Fruit fly (Drosophila melanogaster) whole organism, adult: ENCODE data around the gene mus312.

Experiments
- CG11617 ChIP-seq: fragments of 200-800 bp; sonication (Bioruptor generic); optimal IDR thresholded peaks from 2 replicates; lab custom pipeline; 2017; ENCODE audit warnings: mild to moderate bottlenecking, missing biosample characterization, missing genetic modification reagents, missing genetic modification characterization
- CG12768 ChIP-seq: fragments of 200-800 bp; sonication (Bioruptor generic); optimal IDR thresholded peaks from 2 replicates; lab custom pipeline; 2017; ENCODE audit warnings: missing biosample characterization, missing genetic modification characterization, mild to moderate bottlenecking, moderate library complexity, missing genetic modification reagents
- CG14711 ChIP-seq: fragments of 200-800 bp; sonication (Bioruptor generic); optimal IDR thresholded peaks from 2 replicates; lab custom pipeline; 2018; ENCODE audit warnings: missing biosample characterization, mild to moderate bottlenecking, missing genetic modification characterization, moderate library complexity
- CG1620 ChIP-seq: fragments of 200-800 bp; sonication (Bioruptor generic); optimal IDR thresholded peaks from 2 replicates; lab custom pipeline; 2016; ENCODE audit warnings: missing biosample characterization, missing genetic modification characterization
- CG33017 ChIP-seq: fragments of 200-800 bp; sonication (Bioruptor generic); optimal IDR thresholded peaks from 2 replicates; lab custom pipeline; 2018; ENCODE audit warnings: missing biosample characterization, mild to moderate bottlenecking, missing genetic modification characterization, moderate library complexity
- CG5204 ChIP-seq: fragments of 200-800 bp; sonication (Bioruptor generic); optimal IDR thresholded peaks from 2 replicates; lab custom pipeline; 2016; ENCODE audit warnings: missing biosample characterization, missing genetic modification characterization
- CG7045 ChIP-seq: fragments of 200-800 bp; sonication (Bioruptor generic); optimal IDR thresholded peaks from 2 replicates; lab custom pipeline; 2017; ENCODE audit warnings: missing biosample characterization, mild to moderate bottlenecking, missing genetic modification characterization
- CG7101 ChIP-seq: fragments of 200-800 bp; sonication (Bioruptor generic); optimal IDR thresholded peaks from 2 replicates; lab custom pipeline; 2018; ENCODE audit warnings: missing biosample characterization, mild to moderate bottlenecking, missing genetic modification characterization, moderate library complexity
- Clk ChIP-seq: fragments of 200-800 bp; sonication (Bioruptor generic); optimal IDR thresholded peaks from 2 replicates; lab custom pipeline; 2017; ENCODE audit warnings: missing biosample characterization, missing genetic modification characterization
- Crg-1 ChIP-seq: fragments of 200-800 bp; sonication (Bioruptor generic); optimal IDR thresholded peaks from 2 replicates; lab custom pipeline; 2016; ENCODE audit warnings: missing biosample characterization, missing genetic modification characterization
- Hr96 ChIP-seq: fragments of 200-800 bp; sonication (Bioruptor generic); optimal IDR thresholded peaks from 2 replicates; lab custom pipeline; 2016; ENCODE audit warnings: missing biosample characterization, missing genetic modification characterization
- Mnt ChIP-seq: fragments of 200-800 bp; sonication (Bioruptor generic); optimal IDR thresholded peaks from 2 replicates; lab custom pipeline; 2016; ENCODE audit warnings: missing biosample characterization, mild to moderate bottlenecking, missing genetic modification characterization
- bab1 ChIP-seq: fragments of 200-800 bp; sonication (Bioruptor generic); optimal IDR thresholded peaks from 3 replicates; lab custom pipeline; 2019; ENCODE audit warnings: missing biosample characterization, mild to moderate bottlenecking, missing genetic modification characterization, moderate library complexity
- cic ChIP-seq: fragments of 200-800 bp; sonication (Bioruptor generic); optimal IDR thresholded peaks from 2 replicates; lab custom pipeline; 2017; ENCODE audit warnings: missing biosample characterization, mild to moderate bottlenecking, missing genetic modification characterization, moderate library complexity
- cnc ChIP-seq, 2 experiments: fragments of >200 bp; optimal IDR thresholded peaks; 2 replicates each; lab custom pipeline; 2017
- kay ChIP-seq: fragments of 200-800 bp; sonication (Bioruptor generic); peaks from one replicate; lab custom pipeline; 2016; ENCODE audit warnings: missing biosample characterization, missing genetic modification characterization, borderline replicate concordance
- ovo ChIP-seq: fragments of 200-800 bp; sonication (Bioruptor generic); optimal IDR thresholded peaks from 2 replicates; lab custom pipeline; 2016; ENCODE audit warnings: missing biosample characterization, missing genetic modification characterization
- pad ChIP-seq: fragments of 200-800 bp; sonication (Bioruptor generic); optimal IDR thresholded peaks from 3 replicates; lab custom pipeline; 2017; ENCODE audit warnings: missing biosample characterization, missing genetic modification characterization, mild to moderate bottlenecking, moderate library complexity, missing genetic modification reagents
- tj ChIP-seq: fragments of 200-800 bp; sonication (Bioruptor generic); optimal IDR thresholded peaks from 3 replicates; lab custom pipeline; 2017; ENCODE audit warnings: missing biosample characterization, mild to moderate bottlenecking, missing genetic modification characterization, moderate library complexity
- toe ChIP-seq: fragments of 200-800 bp; sonication (Bioruptor generic); optimal IDR thresholded peaks from 2 replicates; lab custom pipeline; 2016; ENCODE audit warnings: missing biosample characterization, missing genetic modification characterization

The mus312 gene

DNA sequence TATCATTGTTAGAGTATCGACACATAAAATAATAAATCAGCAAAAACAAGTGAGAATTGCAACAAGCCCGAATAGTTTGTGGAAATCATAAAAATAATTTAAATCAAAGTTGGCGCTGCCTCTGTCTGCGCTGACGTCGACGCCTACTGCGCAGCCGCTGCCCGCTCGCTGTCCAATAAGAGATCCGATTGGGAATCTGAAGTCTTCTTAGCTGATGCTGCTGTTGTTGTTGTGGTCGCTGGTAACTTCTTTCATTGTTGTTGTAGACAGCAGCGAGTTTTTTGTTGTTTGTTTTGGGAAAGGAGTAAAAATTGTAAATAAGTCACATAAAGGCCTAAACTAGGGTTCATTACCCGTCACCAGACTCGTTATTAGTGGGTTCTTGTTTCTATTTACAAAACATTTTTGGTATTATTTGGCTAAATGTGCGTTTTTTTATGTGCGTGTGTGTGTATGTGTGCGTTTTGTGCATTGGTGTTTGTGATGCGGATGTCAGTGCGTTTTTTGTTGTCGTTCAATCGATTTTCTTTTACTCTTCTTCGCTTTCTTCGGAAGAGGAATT is 35.9 kb downstream of the mus312 start:
- no peak for TF ChIP-seq CG7101
- TF ChIP-seq ovo (GFP tag; lab: Kevin White, UChicago) = no peak
- no peak for TF ChIP-seq Mnt (GFP tag; lab: Kevin White, UChicago)
- no peak for TF ChIP-seq CG14711 (tag; lab: Kevin White, UChicago)
- no peak for TF ChIP-seq kay (GFP tag; lab: Kevin White, UChicago)
- TF ChIP-seq CG5204 (GFP tag; lab: Kevin White, UChicago) = no peak
- no peak for TF ChIP-seq CG12768 (GFP tag; lab: Kevin White, UChicago)

DNA sequence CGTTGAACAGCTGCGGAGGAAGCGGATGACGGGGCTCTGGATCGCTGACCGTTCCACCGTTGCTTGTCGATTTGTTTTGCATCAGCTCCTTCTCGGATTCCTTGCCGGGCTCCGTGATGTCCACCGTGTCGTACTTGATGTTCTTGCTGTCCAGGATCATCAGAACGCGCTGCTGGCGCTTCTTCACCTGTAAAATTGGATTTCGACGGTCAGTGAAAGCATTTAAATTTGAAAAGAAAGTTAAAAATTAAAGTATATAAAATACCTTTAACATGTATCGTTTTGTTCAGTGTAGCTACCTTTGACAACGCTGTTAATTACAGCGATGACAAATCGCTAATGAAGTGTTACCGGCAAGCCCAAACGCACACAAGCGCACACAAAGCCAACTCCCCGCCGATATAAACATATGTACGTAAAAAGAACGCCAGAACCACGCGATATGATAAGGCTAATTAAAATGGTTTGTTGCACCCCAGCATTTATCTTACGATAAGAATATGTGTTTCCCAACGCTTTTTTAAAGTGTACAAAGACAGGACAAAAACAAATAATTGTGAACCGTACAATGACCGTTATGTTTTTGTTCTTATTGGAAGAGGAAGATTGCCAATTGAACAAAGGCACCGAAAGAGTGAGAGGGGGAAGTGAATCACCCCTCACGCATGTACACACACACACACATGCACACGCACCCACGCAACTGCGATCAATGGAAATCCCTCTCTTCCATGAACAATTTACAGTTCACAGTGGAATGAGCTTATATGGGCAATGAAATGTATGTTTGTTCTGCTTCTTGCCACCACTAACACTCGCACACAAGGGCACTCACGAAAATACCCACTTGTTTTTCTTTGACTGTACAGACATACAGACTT is 39.1 kb downstream of the mus312 start:
- no peak for TF ChIP-seq cnc (optimal IDR thresholded peaks at IDR 0.05; lab: Kevin White, UChicago)
- peak; percentile 5 for TF ChIP-seq CG11617
- peak; percentile 91 for TF ChIP-seq ovo (GFP tag; lab: Kevin White, UChicago)
- peak; percentile 50 for TF ChIP-seq cic (GFP tag; lab: Kevin White, UChicago)
- peak; percentile 7 for TF ChIP-seq Crg-1 (GFP tag; lab: Kevin White, UChicago)
- peak; percentile 99 for TF ChIP-seq pad
- peak; percentile 92 for TF ChIP-seq kay (GFP tag; lab: Kevin White, UChicago)
- TF ChIP-seq toe (GFP tag; lab: Kevin White, UChicago) = no peak
- TF ChIP-seq Mnt (GFP tag; lab: Kevin White, UChicago) = peak; percentile 44
- no peak for TF ChIP-seq tj (GFP tag; lab: Kevin White, UChicago)

DNA sequence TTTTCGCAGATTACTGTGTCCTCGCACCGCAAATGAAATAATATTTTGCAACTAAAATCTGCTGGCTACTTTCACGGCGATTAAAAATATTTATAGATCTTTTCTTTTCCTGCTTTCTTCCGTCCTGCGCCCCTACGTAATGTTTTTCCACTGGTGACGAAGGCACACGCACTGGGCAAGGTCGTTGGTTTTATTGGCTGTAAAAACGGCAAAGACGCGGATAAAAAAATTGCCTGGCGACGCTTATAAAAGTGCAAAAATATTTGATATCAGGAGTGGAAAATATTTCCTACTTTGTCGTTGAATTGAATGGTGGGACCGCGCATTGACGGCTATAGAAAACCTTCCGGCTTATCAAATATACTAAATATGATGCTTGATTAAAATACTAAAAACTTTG is 40.0 kb downstream of the mus312 start, which contains the start of gene Sh3beta:
Gene Sh3beta, minus strand, starts transcription at position 327 of the 400 bp plus-strand sequence.
- TF ChIP-seq CG7045 (GFP tag; lab: Kevin White, UChicago) (no peak), CG33017 (tag; lab: Kevin White, UChicago) (no peak), kay (GFP tag; lab: Kevin White, UChicago) (peak; percentile 41), Mnt (GFP tag; lab: Kevin White, UChicago) (no peak)

DNA sequence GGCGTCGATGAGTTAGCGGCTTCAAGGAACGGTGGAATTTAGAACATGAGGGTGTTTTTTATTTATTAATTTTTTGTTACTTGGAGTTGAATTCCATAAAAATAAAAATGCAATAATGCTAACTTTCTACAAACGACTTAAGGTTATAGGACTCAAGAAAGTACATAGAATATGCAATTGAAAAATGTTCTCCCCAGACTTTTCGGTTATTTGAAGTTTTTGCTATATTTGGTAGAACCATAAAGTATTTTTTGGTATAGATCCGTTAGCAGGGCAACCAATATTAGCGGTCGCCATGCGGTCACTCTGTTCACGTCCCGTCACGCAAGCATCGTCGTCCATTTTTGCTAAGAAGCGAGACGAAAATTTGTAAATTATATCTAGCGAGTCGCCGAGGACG is 40.6 kb downstream of the mus312 start, which contains the start of gene akirin:
Gene akirin, plus strand, starts transcription at position 301 of the 400 bp plus-strand sequence.
- TF ChIP-seq CG11617 = no peak
- no peak for TF ChIP-seq Hr96 (GFP tag; lab: Kevin White, UChicago)
- TF ChIP-seq pad = no peak
- no peak for TF ChIP-seq kay (GFP tag; lab: Kevin White, UChicago)
- no peak for TF ChIP-seq CG33017 (tag; lab: Kevin White, UChicago)
- no peak for TF ChIP-seq CG1620 (GFP tag; lab: Kevin White, UChicago)
- TF ChIP-seq Crg-1 (GFP tag; lab: Kevin White, UChicago) = no peak
- TF ChIP-seq Clk (GFP tag; lab: Kevin White, UChicago) = no peak
- no peak for TF ChIP-seq ovo (GFP tag; lab: Kevin White, UChicago)
- no peak for TF ChIP-seq tj (GFP tag; lab: Kevin White, UChicago)
- no peak for TF ChIP-seq toe (GFP tag; lab: Kevin White, UChicago)
- TF ChIP-seq CG14711 (tag; lab: Kevin White, UChicago) = no peak
- no peak for TF ChIP-seq bab1 (GFP tag; lab: Kevin White, UChicago)
- no peak for TF ChIP-seq CG7045 (GFP tag; lab: Kevin White, UChicago)

DNA sequence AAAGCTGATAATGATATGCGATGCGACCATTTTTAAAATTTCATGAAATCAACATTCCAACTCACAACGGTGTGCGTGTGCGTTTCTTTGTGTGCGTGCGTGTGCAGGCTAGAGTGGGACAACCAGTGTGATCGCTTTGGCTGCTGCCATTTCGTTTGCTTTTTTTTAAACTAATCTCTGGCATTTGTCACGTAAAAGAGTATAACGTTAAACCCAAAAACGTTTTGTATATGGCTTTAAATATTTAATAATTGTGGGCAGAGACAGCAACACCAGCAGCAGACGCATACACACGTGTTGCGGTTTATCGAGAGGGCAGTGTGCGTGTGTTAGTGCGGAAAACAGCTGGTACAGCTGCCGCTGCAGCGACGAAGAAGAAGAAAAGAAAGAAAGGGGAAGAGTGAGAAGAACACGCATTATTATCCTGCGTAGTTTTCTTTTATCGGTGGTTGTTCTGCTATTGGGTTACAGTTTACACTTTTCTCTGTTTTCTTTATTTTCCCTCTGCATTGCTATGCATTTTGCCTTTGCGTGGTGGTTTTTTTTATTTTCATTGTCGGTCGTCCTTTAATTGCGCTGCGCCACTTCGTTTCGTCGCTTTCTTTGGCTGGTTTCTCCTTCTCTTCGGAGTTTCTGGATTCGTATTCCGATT is 41.4 kb downstream of the mus312 start:
- no peak for TF ChIP-seq CG7045 (GFP tag; lab: Kevin White, UChicago)
- TF ChIP-seq CG33017 (tag; lab: Kevin White, UChicago) = no peak
- no peak for TF ChIP-seq ovo (GFP tag; lab: Kevin White, UChicago)
- TF ChIP-seq Mnt (GFP tag; lab: Kevin White, UChicago) = peak; percentile 91
- no peak for TF ChIP-seq bab1 (GFP tag; lab: Kevin White, UChicago)
- no peak for TF ChIP-seq Clk (GFP tag; lab: Kevin White, UChicago)
- TF ChIP-seq kay (GFP tag; lab: Kevin White, UChicago) = no peak
- TF ChIP-seq cnc (optimal IDR thresholded peaks at IDR 0.05; lab: Kevin White, UChicago) = no peak
- peak; percentile 35 for TF ChIP-seq tj (GFP tag; lab: Kevin White, UChicago)
- TF ChIP-seq CG14711 (tag; lab: Kevin White, UChicago) = no peak
- peak; percentile 52 for TF ChIP-seq CG11617
- no peak for TF ChIP-seq CG12768 (GFP tag; lab: Kevin White, UChicago)
- no peak for TF ChIP-seq CG5204 (GFP tag; lab: Kevin White, UChicago)
- TF ChIP-seq CG7101 = peak; percentile 14
- TF ChIP-seq CG1620 (GFP tag; lab: Kevin White, UChicago) = no peak
- peak; percentile 9 for TF ChIP-seq cic (GFP tag; lab: Kevin White, UChicago)
- TF ChIP-seq Crg-1 (GFP tag; lab: Kevin White, UChicago) = no peak
- TF ChIP-seq toe (GFP tag; lab: Kevin White, UChicago) = no peak
- TF ChIP-seq pad = peak; percentile 68
